Fruit fly (Drosophila melanogaster) whole organism, embryonic: Measurements from ENCODE around the gene Wwox.

Experiments
- Asciz ChIP-seq: fragments of 200-800 bp; sonication (Bioruptor generic); optimal IDR thresholded peaks from 2 replicates; lab custom pipeline; 2017; ENCODE audit warnings: missing biosample characterization, mild to moderate bottlenecking, missing genetic modification characterization, missing genetic modification reagents
- Atf-2 ChIP-seq: fragments of 200-800 bp; sonication (Bioruptor generic); optimal IDR thresholded peaks from 2 replicates; lab custom pipeline; 2016; ENCODE audit warnings: missing biosample characterization, missing genetic modification characterization
- CG10431 ChIP-seq: fragments of 200-800 bp; sonication (Bioruptor generic); optimal IDR thresholded peaks from 3 replicates; lab custom pipeline; 2018; ENCODE audit warnings: missing biosample characterization, mild to moderate bottlenecking, missing genetic modification characterization
- CG11723 ChIP-seq: fragments of 200-800 bp; sonication (Bioruptor generic); optimal IDR thresholded peaks from 2 replicates; lab custom pipeline; 2017; ENCODE audit warnings: missing biosample characterization, mild to moderate bottlenecking, missing genetic modification characterization
- CG12236 ChIP-seq: fragments of 200-800 bp; sonication (Bioruptor generic); optimal IDR thresholded peaks from 2 replicates; lab custom pipeline; 2016; ENCODE audit warnings: missing biosample characterization, missing genetic modification characterization
- CG13287 ChIP-seq: fragments of 200-800 bp; sonication (Bioruptor generic); IDR thresholded peaks from 2 replicates; pipeline ENCODE4 v1.3.6; 2022; ENCODE audit warnings: missing biosample characterization, missing genetic modification characterization; ENCODE audit not compliant: partially characterized antibody
- CG13894 ChIP-seq: fragments of 200-800 bp; sonication (Bioruptor generic); optimal IDR thresholded peaks from 3 replicates; lab custom pipeline; 2018; ENCODE audit warnings: missing biosample characterization, mild to moderate bottlenecking, missing genetic modification characterization, moderate library complexity
- CG14050 ChIP-seq: fragments of 200-800 bp; sonication (Bioruptor generic); IDR thresholded peaks from 3 replicates; pipeline ENCODE4 v1.3.6; 2022; ENCODE audit warnings: missing biosample characterization, missing genetic modification characterization
- CG17829 ChIP-seq: fragments of 200-800 bp; optimal IDR thresholded peaks from 2 replicates; lab custom pipeline; 2019; ENCODE audit warnings: missing biosample characterization, mild to moderate bottlenecking, missing genetic modification characterization, moderate library complexity
- CG18262 ChIP-seq: fragments of 200-800 bp; optimal IDR thresholded peaks from 3 replicates; lab custom pipeline; 2019; ENCODE audit warnings: missing biosample characterization, mild to moderate bottlenecking, missing genetic modification characterization, moderate library complexity
- CG18599 ChIP-seq: fragments of 200-800 bp; sonication (Bioruptor generic); optimal IDR thresholded peaks from 3 replicates; lab custom pipeline; 2017; ENCODE audit warnings: missing biosample characterization, missing genetic modification characterization, mild to moderate bottlenecking, moderate library complexity, missing genetic modification reagents
- CG2199 ChIP-seq: fragments of 200-800 bp; sonication (Bioruptor generic); IDR thresholded peaks from 3 replicates; pipeline ENCODE4 v1.3.6; 2022; ENCODE audit warnings: missing biosample characterization, missing genetic modification characterization
- CG2712 ChIP-seq: fragments of 200-800 bp; optimal IDR thresholded peaks from 3 replicates; lab custom pipeline; 2019; ENCODE audit warnings: missing biosample characterization, mild to moderate bottlenecking, missing genetic modification characterization, moderate library complexity
- CG3847 ChIP-seq: fragments of 200-800 bp; sonication (Bioruptor generic); IDR thresholded peaks from 2 replicates; pipeline ENCODE4 v1.3.6; 2022; ENCODE audit warnings: missing biosample characterization, missing genetic modification characterization
- CG42726 ChIP-seq: fragments of 200-800 bp; sonication (Bioruptor generic); IDR thresholded peaks from 2 replicates; pipeline ENCODE4 v1.3.6; 2022; ENCODE audit warnings: missing biosample characterization, missing genetic modification characterization; ENCODE audit not compliant: partially characterized antibody
- CG4282 ChIP-seq: fragments of 200-800 bp; sonication (Bioruptor generic); optimal IDR thresholded peaks from 2 replicates; lab custom pipeline; 2016; ENCODE audit warnings: missing biosample characterization, missing genetic modification characterization
- CG4404 ChIP-seq: fragments of 200-800 bp; sonication (Bioruptor generic); IDR thresholded peaks from 2 replicates; pipeline ENCODE4 v1.3.6; 2022; ENCODE audit warnings: missing biosample characterization, missing genetic modification characterization
- CG6854 ChIP-seq: fragments of 200-800 bp; sonication (Bioruptor generic); optimal IDR thresholded peaks from 3 replicates; lab custom pipeline; 2017; ENCODE audit warnings: missing biosample characterization, mild to moderate bottlenecking, missing genetic modification characterization
- CG7271 ChIP-seq: fragments of 200-800 bp; sonication (Bioruptor generic); optimal IDR thresholded peaks from 2 replicates; lab custom pipeline; 2018; ENCODE audit warnings: missing biosample characterization, mild to moderate bottlenecking, missing genetic modification characterization, moderate library complexity
- CG7556 ChIP-seq: fragments of 200-800 bp; sonication (Bioruptor generic); optimal IDR thresholded peaks from 2 replicates; lab custom pipeline; 2017; ENCODE audit warnings: missing biosample characterization, mild to moderate bottlenecking, missing genetic modification characterization
- CG8924 ChIP-seq: fragments of 200-800 bp; optimal IDR thresholded peaks from 3 replicates; lab custom pipeline; 2019; ENCODE audit warnings: missing biosample characterization, mild to moderate bottlenecking, missing genetic modification characterization, moderate library complexity
- Dek ChIP-seq: fragments of 200-800 bp; sonication (Bioruptor generic); optimal IDR thresholded peaks from 3 replicates; lab custom pipeline; 2019; ENCODE audit warnings: missing biosample characterization, mild to moderate bottlenecking, missing genetic modification characterization, moderate library complexity
- Ets65A ChIP-seq: fragments of 200-800 bp; sonication (Bioruptor generic); peaks from one replicate; lab custom pipeline; 2016; ENCODE audit warnings: missing biosample characterization, missing genetic modification characterization
- Ets97D ChIP-seq: fragments of 200-800 bp; sonication (Bioruptor generic); optimal IDR thresholded peaks from 3 replicates; lab custom pipeline; 2016; ENCODE audit warnings: missing biosample characterization, missing genetic modification characterization
- Fer3 ChIP-seq: fragments of 200-800 bp; sonication (Bioruptor generic); optimal IDR thresholded peaks from 2 replicates; lab custom pipeline; 2018; ENCODE audit warnings: missing biosample characterization, mild to moderate bottlenecking, missing genetic modification characterization, moderate library complexity
- Gsc ChIP-seq: fragments of 200-800 bp; sonication (Bioruptor generic); IDR thresholded peaks from 2 replicates; pipeline ENCODE4 v1.3.6; 2022; ENCODE audit warnings: missing biosample characterization, missing genetic modification characterization
- Hr3 ChIP-seq: fragments of 200-800 bp; sonication (Bioruptor generic); optimal IDR thresholded peaks from 3 replicates; lab custom pipeline; 2016; ENCODE audit warnings: missing biosample characterization, missing genetic modification characterization
- Hr39 ChIP-seq: fragments of >200 bp; optimal IDR thresholded peaks from 2 replicates; lab custom pipeline; 2017
- Meics ChIP-seq: fragments of 200-800 bp; sonication (Bioruptor generic); optimal IDR thresholded peaks from 2 replicates; lab custom pipeline; 2017; ENCODE audit warnings: missing biosample characterization, mild to moderate bottlenecking, missing genetic modification characterization
- Mes4 ChIP-seq: fragments of 200-800 bp; sonication (Bioruptor generic); optimal IDR thresholded peaks from 2 replicates; lab custom pipeline; 2016; ENCODE audit warnings: missing biosample characterization, missing genetic modification characterization
- Opbp ChIP-seq: fragments of 200-800 bp; sonication (Bioruptor generic); IDR thresholded peaks from 3 replicates; pipeline ENCODE4 v1.3.6; 2022; ENCODE audit warnings: missing biosample characterization, missing genetic modification characterization; ENCODE audit not compliant: partially characterized antibody
- Xbp1 ChIP-seq: fragments of 200-800 bp; sonication (Bioruptor generic); optimal IDR thresholded peaks from 3 replicates; lab custom pipeline; 2016; ENCODE audit warnings: missing biosample characterization, mild to moderate bottlenecking, missing genetic modification characterization
- bab2 ChIP-seq: fragments of 200-800 bp; sonication (Bioruptor generic); optimal IDR thresholded peaks from 2 replicates; lab custom pipeline; 2016; ENCODE audit warnings: missing biosample characterization, missing genetic modification characterization
- ci ChIP-seq: fragments of 200-800 bp; sonication (Bioruptor generic); IDR thresholded peaks from 3 replicates; pipeline ENCODE4 v1.3.6; 2022; ENCODE audit warnings: missing biosample characterization, missing genetic modification characterization
- crc ChIP-seq: fragments of 200-800 bp; sonication (Bioruptor generic); optimal IDR thresholded peaks from 2 replicates; lab custom pipeline; 2016; ENCODE audit warnings: missing biosample characterization, missing genetic modification characterization
- crol ChIP-seq: fragments of 200-800 bp; sonication (Bioruptor generic); IDR thresholded peaks from 2 replicates; pipeline ENCODE4 v1.3.6; 2022; ENCODE audit warnings: missing biosample characterization, missing genetic modification characterization
- grn ChIP-seq: fragments of 200-800 bp; sonication (Bioruptor generic); optimal IDR thresholded peaks from 3 replicates; lab custom pipeline; 2017; ENCODE audit warnings: missing biosample characterization, missing genetic modification characterization
- gt ChIP-seq: fragments of 200-800 bp; sonication (Bioruptor generic); IDR thresholded peaks from 2 replicates; pipeline ENCODE4 v1.3.6; 2022; ENCODE audit warnings: missing biosample characterization, missing genetic modification characterization
- jigr1 ChIP-seq: fragments of 200-800 bp; sonication (Bioruptor generic); IDR thresholded peaks from 3 replicates; pipeline ENCODE4 v1.3.6; 2022; ENCODE audit warnings: missing biosample characterization, missing genetic modification characterization
- ken ChIP-seq: fragments of 200-800 bp; sonication (Bioruptor generic); IDR thresholded peaks from 3 replicates; pipeline ENCODE4 v1.3.6; 2022; ENCODE audit warnings: missing biosample characterization, missing genetic modification characterization
- lmd ChIP-seq: fragments of 200-800 bp; sonication (Bioruptor generic); IDR thresholded peaks from 2 replicates; pipeline ENCODE4 v1.3.6; 2022; ENCODE audit warnings: missing biosample characterization, missing genetic modification characterization
- mirr ChIP-seq: fragments of 200-800 bp; sonication (Bioruptor generic); optimal IDR thresholded peaks from 3 replicates; lab custom pipeline; 2018; ENCODE audit warnings: missing biosample characterization, mild to moderate bottlenecking, missing genetic modification characterization
- pan ChIP-seq, 4 experiments: fragments of >200 bp in 3 of 4; fragments of 200-800 bp in 1 of 4; sonication (Bioruptor generic) in 1 of 4; optimal IDR thresholded peaks in 3 of 4; IDR thresholded peaks in 1 of 4; 2 replicates each; pipeline versions ENCODE4 v1.3.6 to Lab custom; 2017 to 2022; ENCODE audit warnings: missing biosample characterization in 2 of 4, missing genetic modification characterization in 2 of 4, mixed read lengths in 1 of 4
- pho ChIP-seq: fragments of 200-800 bp; sonication (Bioruptor generic); optimal IDR thresholded peaks from 2 replicates; lab custom pipeline; 2016; ENCODE audit warnings: missing biosample characterization, missing genetic modification characterization
- pzg ChIP-seq: fragments of 200-800 bp; sonication (Bioruptor generic); optimal IDR thresholded peaks from 3 replicates; lab custom pipeline; 2018; ENCODE audit warnings: missing biosample characterization, mild to moderate bottlenecking, missing genetic modification characterization, moderate library complexity
- repo ChIP-seq: fragments of 200-800 bp; sonication (Bioruptor generic); optimal IDR thresholded peaks from 2 replicates; lab custom pipeline; 2016; ENCODE audit warnings: missing biosample characterization, missing genetic modification characterization
- scrt ChIP-seq: fragments of 200-800 bp; sonication (Bioruptor generic); optimal IDR thresholded peaks from 2 replicates; lab custom pipeline; 2018; ENCODE audit warnings: missing biosample characterization, mild to moderate bottlenecking, missing genetic modification characterization, moderate library complexity
- wdn ChIP-seq: fragments of 200-800 bp; sonication (Bioruptor generic); IDR thresholded peaks from 2 replicates; pipeline ENCODE4 v1.3.6; 2022; ENCODE audit warnings: missing biosample characterization, missing genetic modification characterization

The Wwox gene

DNA sequence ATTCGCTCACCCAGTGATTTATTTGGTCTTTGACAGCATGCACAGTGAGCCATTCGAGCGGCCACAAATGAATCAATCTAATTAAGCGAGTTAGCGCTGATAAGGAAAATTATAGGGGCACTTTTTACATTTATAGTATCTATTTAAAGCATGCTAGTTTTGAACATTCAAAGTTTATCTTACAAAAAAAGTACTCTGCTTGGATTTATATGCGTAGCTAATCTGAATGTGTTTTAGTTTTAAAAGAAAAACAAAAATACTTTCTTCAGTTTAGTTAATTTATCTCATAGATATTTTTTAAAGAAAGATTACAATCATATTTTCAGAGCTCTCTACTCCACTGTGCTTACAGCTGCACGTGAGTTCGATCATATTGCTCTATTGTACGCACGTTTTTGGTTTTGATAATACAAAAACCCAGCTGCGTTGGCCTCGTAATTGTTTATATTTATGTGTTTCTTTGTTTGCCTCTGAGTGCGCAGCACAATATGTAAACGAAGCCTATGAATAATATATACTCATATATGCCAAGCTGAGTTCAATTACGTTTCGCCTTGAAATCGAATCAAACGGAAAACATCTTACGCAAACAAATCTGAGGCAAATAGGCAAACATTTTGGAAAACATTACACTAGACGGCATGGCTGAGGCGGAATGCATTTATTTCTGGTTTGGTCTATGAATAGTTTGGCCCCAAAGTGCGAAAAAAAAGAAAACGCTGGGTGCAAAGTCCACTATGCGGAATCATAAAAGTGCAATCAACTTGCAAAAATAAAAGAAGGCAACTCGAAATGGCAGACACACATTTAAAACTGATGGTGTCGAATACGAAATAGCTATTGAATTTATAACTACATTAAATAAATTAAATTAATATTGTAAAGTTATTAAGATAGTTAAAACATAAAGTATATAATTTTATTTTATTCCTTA lies 2.1 kb downstream of the Wwox start (continued):
- TF ChIP-seq Ets65A (GFP tag; lab: Kevin White, UChicago), result peak; percentile 95
- peak; percentile 70 for TF ChIP-seq Mes4
- 0 out of 3 replicates have a peak, but pooled peaks have one; percentile 50 for TF ChIP-seq ken (GFP tag; lab: Robert Waterston, UW)
- peak; percentile 71 for TF ChIP-seq CG13894 (tag; lab: Kevin White, UChicago)
- TF ChIP-seq CG42726 (GFP tag; lab: Robert Waterston, UW), result no peak
- TF ChIP-seq CG12236 (GFP tag; lab: Kevin White, UChicago), result peak; percentile 73
- TF ChIP-seq CG11723, result peak; percentile 85
- TF ChIP-seq CG2712 (tag; lab: Kevin White, UChicago), result peak; percentile 92
- TF ChIP-seq CG13287, result no peak
- no peak for TF ChIP-seq pzg
- TF ChIP-seq pan (optimal IDR thresholded peaks at IDR 0.05; lab: Kevin White, UChicago), result no peak
- peak in 1 of 2 experiments; percentile 87 for TF ChIP-seq pan (GFP tag; optimal IDR thresholded peaks at IDR 0.05 in 1 of 2, IDR thresholded peaks at IDR 0.05 in 1 of 2)
- TF ChIP-seq Atf-2, result peak; percentile 90
- peak; percentile 79 for TF ChIP-seq wdn
- peak; percentile 83 for TF ChIP-seq Hr3 (GFP tag; lab: Kevin White, UChicago)
- peak; percentile 28; the same call in 2 of the 3 replicates for TF ChIP-seq CG2199
- TF ChIP-seq CG10431 (GFP tag; lab: Kevin White, UChicago), result no peak
- TF ChIP-seq crc (GFP tag; lab: Kevin White, UChicago), result peak; percentile 69
- TF ChIP-seq ci (GFP tag; lab: Robert Waterston, UW), result peak; percentile 80; the same call in 2 of the 3 replicates
- peak; percentile 85 for TF ChIP-seq CG6854 (GFP tag; lab: Kevin White, UChicago)
- TF ChIP-seq mirr, result peak; percentile 71
- TF ChIP-seq CG8924 (tag; lab: Kevin White, UChicago), result peak; percentile 93
- TF ChIP-seq CG18262 (tag; lab: Kevin White, UChicago), result peak; percentile 93
- TF ChIP-seq pho (GFP tag; lab: Kevin White, UChicago), result peak; percentile 84
- no peak for TF ChIP-seq CG7271 (tag; lab: Kevin White, UChicago)
- TF ChIP-seq CG18599 (GFP tag; lab: Kevin White, UChicago), result peak; percentile 89
- TF ChIP-seq CG7556 (GFP tag; lab: Kevin White, UChicago), result peak; percentile 96
- TF ChIP-seq Meics (GFP tag; lab: Kevin White, UChicago), result peak; percentile 92
- peak; percentile 41; the same call in 1 of the 3 replicates for TF ChIP-seq jigr1 (GFP tag; lab: Robert Waterston, UW)
- peak; percentile 48; the same call in 1 of the 2 replicates for TF ChIP-seq gt (GFP tag; lab: Robert Waterston, UW)
- peak; percentile 81 for TF ChIP-seq bab2 (GFP tag; lab: Kevin White, UChicago)
- peak; percentile 90 for TF ChIP-seq Xbp1 (GFP tag; lab: Kevin White, UChicago)
- TF ChIP-seq CG14050 (GFP tag; lab: Robert Waterston, UW), result peak; percentile 69
- TF ChIP-seq Opbp (GFP tag; lab: Robert Waterston, UW), result no peak
- peak; percentile 87 for TF ChIP-seq Asciz (GFP tag; lab: Kevin White, UChicago)
- peak; percentile 87 for TF ChIP-seq lmd (GFP tag; lab: Robert Waterston, UW)
- TF ChIP-seq CG3847 (GFP tag; lab: Robert Waterston, UW), result peak; percentile 86
- no peak for TF ChIP-seq Hr39 (lab: Kevin White, UChicago)
- TF ChIP-seq repo (GFP tag; lab: Kevin White, UChicago), result peak; percentile 69
- no peak for TF ChIP-seq crol (GFP tag; lab: Robert Waterston, UW)
- TF ChIP-seq Dek (tag; lab: Kevin White, UChicago), result peak; percentile 81
- TF ChIP-seq CG4282 (GFP tag; lab: Kevin White, UChicago), result peak; percentile 42
- peak; percentile 79 for TF ChIP-seq CG4404
- peak; percentile 91 for TF ChIP-seq CG17829 (tag; lab: Kevin White, UChicago)
- peak; percentile 75 for TF ChIP-seq scrt
- TF ChIP-seq Gsc (GFP tag; lab: Robert Waterston, UW), result no peak
- TF ChIP-seq grn (GFP tag; lab: Kevin White, UChicago), result peak; percentile 78
- peak; percentile 36 for TF ChIP-seq Ets97D (GFP tag; lab: Kevin White, UChicago)
- peak; percentile 73 for TF ChIP-seq Fer3 (tag; lab: Kevin White, UChicago)
